Fruit fly (Drosophila melanogaster): ENCODE results near the gene Nepl13.

Nepl13 gene

DNA sequence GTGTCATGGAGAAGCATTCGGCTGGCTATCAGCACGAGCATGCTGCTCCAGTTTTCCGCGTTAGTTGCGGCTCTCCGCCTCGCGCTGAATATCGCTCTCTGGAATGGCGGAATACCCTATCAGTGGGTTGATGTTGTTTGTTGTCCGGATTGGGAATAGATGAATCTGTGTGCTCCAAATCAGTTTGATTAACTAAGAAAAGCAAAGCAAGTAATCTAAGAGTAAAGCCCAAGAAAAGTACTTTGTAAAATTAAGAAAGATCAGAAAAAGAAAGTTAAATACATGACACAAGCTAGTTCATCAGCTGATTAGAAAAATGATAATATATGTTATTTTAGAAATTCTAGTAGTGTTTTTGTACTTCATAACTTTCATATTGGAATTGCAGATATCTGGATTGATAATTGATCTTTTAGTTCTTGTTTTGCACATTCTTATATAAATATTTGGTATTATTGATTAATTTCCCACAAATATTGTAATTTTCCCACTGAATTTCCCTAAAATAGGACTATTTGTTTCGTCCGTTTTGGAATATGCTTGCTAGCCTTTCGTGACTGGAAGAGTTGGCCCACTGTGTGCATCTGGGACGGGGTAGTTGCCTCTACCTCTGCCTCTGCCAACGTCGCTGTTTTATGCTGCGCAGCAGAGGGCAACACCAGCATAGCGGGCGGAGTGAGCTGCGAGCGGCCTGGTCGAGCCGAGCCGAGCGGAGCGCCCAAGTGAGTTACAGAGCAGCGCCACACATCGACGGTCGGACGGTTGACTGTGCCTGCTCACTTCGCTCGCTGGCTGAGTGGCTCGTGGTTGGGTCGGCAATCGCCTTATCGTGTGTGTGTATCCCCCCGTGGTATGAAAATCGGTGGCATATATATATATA, 6.7 kb downstream of the Nepl13 start (continued):
- TF ChIP-seq Ets96B (tag; optimal IDR thresholded peaks at IDR 0.05): no peak
- TF ChIP-seq CG11902 (GFP tag; optimal IDR thresholded peaks at IDR 0.05): no peak
- no peak for TF ChIP-seq CG34406 (GFP tag; optimal IDR thresholded peaks at IDR 0.05)
- no peak for TF ChIP-seq Blimp-1 (GFP tag; optimal IDR thresholded peaks at IDR 0.05)
- peak; percentile 28 for TF ChIP-seq OdsH (GFP tag; optimal IDR thresholded peaks at IDR 0.05)
- TF ChIP-seq CG15336 (GFP tag; IDR thresholded peaks at IDR 0.05): 0 out of 2 replicates have a peak, but pooled peaks have one; percentile 7
- TF ChIP-seq Ets21C (GFP tag; optimal IDR thresholded peaks at IDR 0.05): no peak
- TF ChIP-seq CG10669 (GFP tag; optimal IDR thresholded peaks at IDR 0.05): no peak
- TF ChIP-seq CG6276 (GFP tag; optimal IDR thresholded peaks at IDR 0.05): peak; percentile 55

DNA sequence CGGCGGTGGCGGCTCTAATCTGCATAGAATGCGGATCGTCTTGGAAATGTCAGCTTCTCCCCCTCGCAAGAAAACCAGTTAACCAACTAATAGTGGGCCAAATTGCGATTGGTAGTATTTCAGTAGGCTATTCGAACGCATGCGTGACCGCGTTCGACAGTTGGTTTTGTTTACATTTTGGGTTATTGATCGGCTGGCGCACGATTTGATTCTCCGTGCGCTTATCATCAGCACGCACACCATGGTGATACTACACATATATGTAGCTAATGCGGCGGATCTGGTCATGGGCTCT, 7.3 kb downstream of the Nepl13 start:
- TF ChIP-seq ss (GFP tag; optimal IDR thresholded peaks at IDR 0.05) (peak in 1 of 2 experiments; percentile 38), CG6854 (GFP tag; optimal IDR thresholded peaks at IDR 0.05) (no peak), Lpt (GFP tag; optimal IDR thresholded peaks at IDR 0.05) (no peak), Blimp-1 (GFP tag; optimal IDR thresholded peaks at IDR 0.05) (no peak), fkh (GFP tag; optimal IDR thresholded peaks at IDR 0.05) (peak; percentile 71)

DNA sequence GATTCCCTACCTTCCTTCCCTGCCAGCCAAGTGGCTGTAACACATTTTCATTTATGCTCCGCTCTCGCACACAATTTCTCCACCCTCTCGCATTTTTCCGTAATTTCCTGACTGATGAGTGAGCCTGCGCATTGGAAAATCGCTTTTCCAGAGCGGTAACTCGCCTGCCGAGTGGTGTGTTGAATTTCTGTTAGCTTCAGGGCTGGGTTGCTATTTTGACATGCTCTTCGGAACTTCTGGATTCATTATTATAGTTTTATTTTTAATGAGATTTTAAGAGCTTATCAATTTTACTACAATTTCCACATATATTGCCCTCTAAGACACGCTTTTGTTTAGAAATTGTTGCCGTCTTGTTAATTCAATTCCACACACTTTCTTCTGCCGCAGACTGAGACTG, 7.9 kb downstream of the Nepl13 start:
- TF ChIP-seq cyc (GFP tag; optimal IDR thresholded peaks at IDR 0.05) (no peak), Eip78C (GFP tag) (peak; percentile 21), eg (GFP tag; IDR thresholded peaks at IDR 0.05) (0 out of 3 replicates have a peak, but pooled peaks have one; percentile 12), svp (GFP tag) (peak; percentile 35)

DNA sequence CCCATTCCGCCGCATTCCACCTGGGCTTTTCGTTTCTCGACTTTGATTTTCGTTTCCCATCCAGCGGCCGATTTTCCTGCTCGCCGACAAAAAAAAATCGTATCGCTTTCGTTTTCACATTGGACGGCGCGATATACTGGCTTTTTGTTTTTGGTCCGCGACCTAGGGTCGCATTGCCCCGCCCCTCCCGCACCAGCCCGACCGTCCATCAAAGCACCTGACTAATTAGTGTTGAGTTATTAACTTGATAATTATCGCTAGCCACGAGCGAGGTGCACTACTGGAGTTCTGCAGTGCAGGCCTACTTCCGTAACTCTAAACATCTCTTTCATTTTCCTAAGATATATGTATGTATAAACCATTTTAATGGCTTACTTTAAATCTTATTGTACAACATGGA, 9.2 kb downstream of the Nepl13 start:
- no peak for TF ChIP-seq pdm3 (GFP tag; optimal IDR thresholded peaks at IDR 0.05)
- TF ChIP-seq svp (GFP tag): peak; percentile 69

DNA sequence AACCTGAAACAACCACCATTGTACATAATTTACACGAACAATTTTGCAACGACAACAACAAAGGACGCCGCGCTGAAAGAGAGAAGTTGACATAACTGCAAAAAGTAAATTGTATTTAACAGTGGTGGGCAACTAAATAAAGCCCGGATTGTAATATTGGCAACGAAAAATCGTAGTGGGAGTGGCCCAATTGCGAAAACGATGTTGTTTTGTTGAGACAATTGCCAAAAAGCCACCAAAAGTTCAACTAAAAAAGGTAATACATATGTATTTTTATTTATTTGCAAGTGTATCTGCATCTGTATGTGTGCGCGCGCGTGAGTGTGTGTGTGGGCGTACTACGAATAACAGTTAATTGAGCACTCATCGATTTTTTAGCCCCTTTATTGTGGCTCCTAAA, 9.8 kb downstream of the Nepl13 start:
- TF ChIP-seq Blimp-1 (GFP tag; optimal IDR thresholded peaks at IDR 0.05): no peak
- TF ChIP-seq Smox (GFP tag; optimal IDR thresholded peaks at IDR 0.05): peak; percentile 6
- peak; percentile 17 for TF ChIP-seq Sox14 (GFP tag; optimal IDR thresholded peaks at IDR 0.05)
- peak; percentile 16 for TF ChIP-seq dac (GFP tag; optimal IDR thresholded peaks at IDR 0.05)
- peak; percentile 55 for TF ChIP-seq pdm3 (GFP tag; optimal IDR thresholded peaks at IDR 0.05)
- no peak for TF ChIP-seq Hr38 (GFP tag; optimal IDR thresholded peaks at IDR 0.05)
- no peak for TF ChIP-seq CG11902 (GFP tag; optimal IDR thresholded peaks at IDR 0.05)
- TF ChIP-seq CG8319 (GFP tag; optimal IDR thresholded peaks at IDR 0.05): peak; percentile 6
- no peak for TF ChIP-seq fd59A (GFP tag; optimal IDR thresholded peaks at IDR 0.05)
- peak; percentile 54 for TF ChIP-seq CG32006 (GFP tag; optimal IDR thresholded peaks at IDR 0.05)
- no peak for TF ChIP-seq CG10631 (GFP tag; optimal IDR thresholded peaks at IDR 0.05)
- peak; percentile 62; the same call in 2 of the 3 replicates for TF ChIP-seq eg (GFP tag; IDR thresholded peaks at IDR 0.05)
- TF ChIP-seq CG11294 (GFP tag; IDR thresholded peaks at IDR 0.05): no peak
- peak; percentile 45 for TF ChIP-seq OdsH (GFP tag; optimal IDR thresholded peaks at IDR 0.05)
- TF ChIP-seq Ets21C (GFP tag; optimal IDR thresholded peaks at IDR 0.05): peak; percentile 15
- peak; percentile 15 for TF ChIP-seq achi (GFP tag; optimal IDR thresholded peaks at IDR 0.05)
- TF ChIP-seq acj6 (GFP tag; optimal IDR thresholded peaks at IDR 0.05): peak; percentile 40
- peak; percentile 39 for TF ChIP-seq vri (GFP tag; optimal IDR thresholded peaks at IDR 0.05)
- peak; percentile 42 for TF ChIP-seq CG7368 (GFP tag; optimal IDR thresholded peaks at IDR 0.05)
- TF ChIP-seq Ets96B (tag; optimal IDR thresholded peaks at IDR 0.05): peak; percentile 18
- TF ChIP-seq Eip75B (GFP tag; optimal IDR thresholded peaks at IDR 0.05): no peak
- peak; percentile 20 for TF ChIP-seq cyc (GFP tag; optimal IDR thresholded peaks at IDR 0.05)
- TF ChIP-seq CG34406 (GFP tag; optimal IDR thresholded peaks at IDR 0.05): peak; percentile 2
- TF ChIP-seq CG9139 (GFP tag; optimal IDR thresholded peaks at IDR 0.05): no peak
- TF ChIP-seq CG6163 (GFP tag; IDR thresholded peaks at IDR 0.05): peak; percentile 57
- peak; percentile 53; the same call in 2 of the 3 replicates for TF ChIP-seq CG8119 (GFP tag; IDR thresholded peaks at IDR 0.05)
- TF ChIP-seq CG31627 (GFP tag; optimal IDR thresholded peaks at IDR 0.05): peak; percentile 24
- TF ChIP-seq CG6792 (GFP tag; optimal IDR thresholded peaks at IDR 0.05): peak; percentile 29
- peak; percentile 36 for TF ChIP-seq Met (GFP tag; optimal IDR thresholded peaks at IDR 0.05)
- TF ChIP-seq fkh (GFP tag; optimal IDR thresholded peaks at IDR 0.05): peak; percentile 9
- peak; percentile 65 for TF ChIP-seq svp (GFP tag)
- TF ChIP-seq Gug (GFP tag; IDR thresholded peaks at IDR 0.05): peak; percentile 47; the same call in 1 of the 2 replicates
- peak; percentile 26 for TF ChIP-seq Sox102F (GFP tag; optimal IDR thresholded peaks at IDR 0.05)
- peak; percentile 64; the same call in 1 of the 2 replicates for TF ChIP-seq CG15336 (GFP tag; IDR thresholded peaks at IDR 0.05)
- TF ChIP-seq CG10669 (GFP tag; optimal IDR thresholded peaks at IDR 0.05): peak; percentile 27
- no peak for TF ChIP-seq Sox15 (GFP tag; optimal IDR thresholded peaks at IDR 0.05)

Measured in whole organism, prepupa.